Worm (Caenorhabditis elegans) whole organism, midembryonic: ENCODE data around the gene fbxb-50.
"Not testable (repeated sequence)": the region's sequence is repeated elsewhere in the genome, so short reads cannot be mapped to it uniquely, and the experiment has no call there.

Experiments used
- T22C8.4 ChIP-seq: fragments of 200-800 bp; sonication (Bioruptor generic); IDR thresholded peaks from 2 replicates; pipeline ENCODE4 v1.3.6; 2022; ENCODE audit warnings: missing genetic modification characterization, missing compliant biosample characterization
- cog-1 ChIP-seq: sonication (generic microtip); optimal IDR thresholded peaks from 2 replicates; lab custom pipeline; 2016; ENCODE audit warnings: missing genetic modification characterization, missing compliant biosample characterization
- flt-1 ChIP-seq: fragments of 200-800 bp; sonication (Bioruptor generic); IDR thresholded peaks from 2 replicates; pipeline ENCODE4 v1.3.6; 2022; ENCODE audit warnings: missing genetic modification characterization, missing compliant biosample characterization
- klf-2 ChIP-seq: fragments of 200-800 bp; sonication (Bioruptor generic); conservative IDR thresholded peaks from 2 replicates; pipeline ENCODE4 v1.3.6; 2022; ENCODE audit warnings: missing genetic modification reagents, missing genetic modification characterization, missing compliant biosample characterization
- ref-1 ChIP-seq: fragments of 200-800 bp; sonication (Bioruptor generic); conservative IDR thresholded peaks from 2 replicates; pipeline ENCODE4 v1.3.6; 2022; ENCODE audit warnings: missing genetic modification reagents, missing genetic modification characterization, missing compliant biosample characterization
- tab-1 ChIP-seq: fragments of 200-800 bp; sonication (Bioruptor generic); IDR thresholded peaks from 2 replicates; pipeline ENCODE4 v1.3.6; 2022; ENCODE audit warnings: missing genetic modification characterization, missing compliant biosample characterization
- ztf-23 ChIP-seq: fragments of 200-800 bp; sonication (Bioruptor generic); IDR thresholded peaks from 2 replicates; pipeline ENCODE4 v1.3.6; 2022; ENCODE audit warnings: missing genetic modification reagents, missing genetic modification characterization, missing compliant biosample characterization
- ztf-29 ChIP-seq: fragments of 200-800 bp; sonication (Bioruptor generic); IDR thresholded peaks from 2 replicates; pipeline ENCODE4 v1.3.6; 2022; ENCODE audit warnings: missing genetic modification reagents, missing genetic modification characterization, missing compliant biosample characterization

DNA sequence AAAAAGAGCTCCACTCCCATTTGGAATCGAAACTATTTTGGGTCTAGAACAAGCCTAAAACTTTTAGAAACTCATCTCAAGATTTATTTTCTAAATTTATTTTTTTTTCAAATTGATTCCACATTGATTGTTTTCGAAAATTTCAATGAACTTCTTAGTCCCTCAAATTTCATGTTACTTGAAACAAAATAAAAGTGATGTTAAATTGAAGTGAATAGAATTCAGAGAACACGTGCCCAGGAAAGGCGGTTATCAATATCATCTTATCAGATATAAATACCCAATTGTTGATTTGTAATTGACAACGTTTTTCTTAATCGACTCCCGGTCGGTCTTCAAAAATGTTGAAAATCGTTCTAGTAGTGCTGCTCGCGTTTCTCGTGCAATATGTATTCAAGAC lies 15.6 kb upstream of the fbxb-50 start, which contains the start of gene poml-4:
- TF ChIP-seq ztf-23 (GFP tag; lab: Robert Waterston, UW); klf-2 (GFP tag; lab: Robert Waterston, UW); tab-1 (GFP tag; lab: Robert Waterston, UW); cog-1 (tag; lab: Kevin White, UChicago); ref-1 (GFP tag; lab: Robert Waterston, UW); T22C8.4 (GFP tag; lab: Robert Waterston, UW); flt-1 (GFP tag; lab: Robert Waterston, UW); ztf-29 (GFP tag; lab: Robert Waterston, UW): not testable (repeated sequence)
